Worm (Caenorhabditis elegans) whole organism, late embryonic: ENCODE measurements around the gene ZK666.11.

Source experiments
- elt-2 ChIP-seq: sonication (generic microtip); optimal IDR thresholded peaks from 2 replicates; lab custom pipeline; 2016; ENCODE audit warnings: missing genetic modification reagents, missing genetic modification characterization, missing compliant biosample characterization
- hlh-30 ChIP-seq: sonication (generic microtip); optimal IDR thresholded peaks from 2 replicates; lab custom pipeline; 2017; ENCODE audit warnings: antibody characterized with exemption, missing genetic modification characterization, missing compliant biosample characterization; ENCODE audit not compliant: insufficient read depth
- mec-3 ChIP-seq: sonication (generic microtip); optimal IDR thresholded peaks from 2 replicates; lab custom pipeline; 2016; ENCODE audit warnings: borderline replicate concordance, missing genetic modification characterization, missing compliant biosample characterization
- nhr-11 ChIP-seq: fragments of 150-350 bp; optimal IDR thresholded peaks from 2 replicates; lab custom pipeline; 2014; ENCODE audit warnings: missing biosample characterization, missing genetic modification characterization
- syd-9 ChIP-seq: sonication (generic microtip); optimal IDR thresholded peaks from 2 replicates; lab custom pipeline; 2016; ENCODE audit warnings: mild to moderate bottlenecking, missing genetic modification characterization, moderate library complexity, missing compliant biosample characterization

DNA sequence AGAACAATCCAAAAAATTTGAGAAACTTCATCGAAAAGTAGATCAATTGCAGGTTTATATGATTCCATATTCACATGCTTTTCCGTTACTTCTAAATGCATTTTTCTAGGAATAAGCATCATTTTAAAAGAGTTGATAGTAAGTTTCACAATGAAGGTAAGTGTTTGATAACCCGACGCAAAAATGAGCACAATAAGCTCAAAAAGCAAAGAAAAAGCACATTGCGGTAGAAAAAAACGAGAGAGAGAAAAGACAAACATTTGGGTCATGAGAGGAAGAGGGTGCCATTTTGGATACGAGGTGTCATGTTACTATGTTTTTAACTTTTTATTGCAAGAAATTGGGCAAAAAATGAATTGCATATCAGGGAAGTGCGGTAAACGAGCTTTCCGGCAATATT is 42.1 kb downstream of the ZK666.11 start, which contains the start of gene F59B10.6:
- no peak for TF ChIP-seq nhr-11 (tag; lab: Kevin White, UChicago)
- no peak for TF ChIP-seq elt-2 (tag; lab: Kevin White, UChicago)
- TF ChIP-seq mec-3 (tag; lab: Kevin White, UChicago), result no peak
- no peak for TF ChIP-seq hlh-30 (tag; lab: Kevin White, UChicago)
- TF ChIP-seq syd-9 (tag; lab: Kevin White, UChicago), result no peak
